Worm (Caenorhabditis elegans): ENCODE data around the gene R08C7.8.

The R08C7.8 gene

ce11 chrIV:4411311-4411947 is 22.9 kb downstream of the R08C7.8 start:
- TF ChIP-seq lsl-1 (GFP tag; optimal IDR thresholded peaks at IDR 0.05): no peak

- TF ChIP-seq hlh-12 (tag; optimal IDR thresholded peaks at IDR 0.05) (no peak), let-526 (GFP tag; IDR thresholded peaks at IDR 0.05) (no peak), madf-3 (GFP tag; IDR thresholded peaks at IDR 0.05) (no peak), ets-4 (GFP tag; optimal IDR thresholded peaks at IDR 0.05) (no peak), egrh-3 (GFP tag; IDR thresholded peaks at IDR 0.05) (no peak), unc-130 (GFP tag; optimal IDR thresholded peaks at IDR 0.05) (no peak), attf-3 (GFP tag; conservative IDR thresholded peaks at IDR 0.05) (no peak), mes-4 (tag; optimal IDR thresholded peaks at IDR 0.05) (no peak), atf-7 (tag; optimal IDR thresholded peaks at IDR 0.05) (no peak), cebp-2 (GFP tag; IDR thresholded peaks at IDR 0.05) (no peak), hrde-1 (tag; optimal IDR thresholded peaks at IDR 0.05; ENCODE audit: borderline replicate concordance) (no peak), zim-3 (tag; optimal IDR thresholded peaks at IDR 0.05) (no peak), hsf-1 (GFP tag; IDR thresholded peaks at IDR 0.05) (no peak), nfya-2 (GFP tag; IDR thresholded peaks at IDR 0.05) (no peak), somi-1 (GFP tag; optimal IDR thresholded peaks at IDR 0.05) (no peak), T26A5.8 (tag; optimal IDR thresholded peaks at IDR 0.05) (no peak)
These were observed 23.8 kb downstream of the R08C7.8 start for ce11 chrIV:4410526-4410925.

DNA sequence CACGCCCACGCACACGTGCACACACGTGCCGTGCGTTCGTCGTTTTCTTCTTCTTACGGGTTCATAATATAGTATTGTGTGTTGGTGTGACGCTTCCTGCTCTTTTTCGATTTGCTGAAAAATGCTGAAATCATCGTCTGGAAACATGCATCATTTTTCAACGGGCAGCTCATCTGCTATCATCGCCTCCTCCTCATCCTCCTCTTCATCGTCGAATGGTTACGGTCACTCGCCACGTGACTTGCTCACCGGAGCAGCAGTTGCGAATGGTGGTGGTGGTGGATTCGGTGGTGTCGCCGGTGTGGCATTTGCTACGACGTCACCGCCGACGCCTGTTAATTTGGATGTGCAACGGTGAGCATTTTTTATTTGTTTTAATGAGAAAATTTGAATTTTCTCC is 25.6 kb downstream of the R08C7.8 start:
- TF ChIP-seq cebp-1 (GFP tag; IDR thresholded peaks at IDR 0.05): no peak
- peak; percentile 28 for TF ChIP-seq cebp-1 (tag; optimal IDR thresholded peaks at IDR 0.05)
- peak; percentile 5 for TF ChIP-seq ztf-22 (GFP tag; optimal IDR thresholded peaks at IDR 0.05)
- TF ChIP-seq lir-1 (GFP tag; conservative IDR thresholded peaks at IDR 0.05): no peak
- peak; percentile 10 for TF ChIP-seq attf-5 (GFP tag; optimal IDR thresholded peaks at IDR 0.05)
- no peak for TF ChIP-seq pbrm-1 (GFP tag; IDR thresholded peaks at IDR 0.05)
- peak; percentile 20 for TF ChIP-seq ztf-26 (tag; optimal IDR thresholded peaks at IDR 0.05)
- 0 out of 2 replicates have a peak, but pooled peaks have one; percentile 36 for TF ChIP-seq dox-1 (GFP tag; IDR thresholded peaks at IDR 0.05)
- TF ChIP-seq let-607 (tag; optimal IDR thresholded peaks at IDR 0.05): no peak
- TF ChIP-seq repo-1 (tag; optimal IDR thresholded peaks at IDR 0.05): peak; percentile 7
- 0 out of 2 replicates have a peak, but pooled peaks have one; percentile 51 for TF ChIP-seq egl-44 (GFP tag; IDR thresholded peaks at IDR 0.05)
- TF ChIP-seq tbp1 (GFP tag; optimal IDR thresholded peaks at IDR 0.05): peak; percentile 6
- TF ChIP-seq F57A8.1 (GFP tag; optimal IDR thresholded peaks at IDR 0.05): no peak
- no peak for TF ChIP-seq ceh-40 (GFP tag; IDR thresholded peaks at IDR 0.05)
- TF ChIP-seq Y95B8A.8 (GFP tag; IDR thresholded peaks at IDR 0.05): 0 out of 2 replicates have a peak, but pooled peaks have one; percentile 20
- TF ChIP-seq egrh-3 (GFP tag; IDR thresholded peaks at IDR 0.05): no peak
- 0 out of 2 replicates have a peak, but pooled peaks have one; percentile 12 for TF ChIP-seq madf-3 (GFP tag; IDR thresholded peaks at IDR 0.05)
- TF ChIP-seq ceh-100 (GFP tag; IDR thresholded peaks at IDR 0.05): no peak
- TF ChIP-seq dpl-1 (GFP tag; optimal IDR thresholded peaks at IDR 0.05): no peak
- TF ChIP-seq zfh-2 (GFP tag; conservative IDR thresholded peaks at IDR 0.05): peak; percentile 58; the same call in 1 of the 2 replicates
- TF ChIP-seq chd-7 (tag; optimal IDR thresholded peaks at IDR 0.05): peak; percentile 17

Data from whole organism, young adult.